Fruit fly (Drosophila melanogaster) whole organism, embryonic: Measurements from ENCODE around the gene plum.

Source experiments
- Aef1 ChIP-seq: fragments of 200-800 bp; sonication (Bioruptor generic); IDR thresholded peaks from 3 replicates; pipeline ENCODE4 v1.3.6; 2022; ENCODE audit warnings: missing biosample characterization, missing genetic modification characterization
- Atf-2 ChIP-seq: fragments of 200-800 bp; sonication (Bioruptor generic); optimal IDR thresholded peaks from 2 replicates; lab custom pipeline; 2016; ENCODE audit warnings: missing biosample characterization, missing genetic modification characterization
- CG11456 ChIP-seq: fragments of 200-800 bp; sonication (Bioruptor generic); IDR thresholded peaks from 3 replicates; pipeline ENCODE4 v1.3.6; 2022; ENCODE audit warnings: missing biosample characterization, missing genetic modification characterization
- CG11560 ChIP-seq: fragments of 200-800 bp; sonication (Bioruptor generic); IDR thresholded peaks from 3 replicates; pipeline ENCODE4 v1.3.6; 2022; ENCODE audit warnings: missing biosample characterization, missing genetic modification characterization
- CG11696 ChIP-seq: fragments of 200-800 bp; sonication (Bioruptor generic); IDR thresholded peaks from 2 replicates; pipeline ENCODE4 v1.3.6; 2022; ENCODE audit warnings: missing biosample characterization, missing genetic modification characterization
- CG13287 ChIP-seq: fragments of 200-800 bp; sonication (Bioruptor generic); IDR thresholded peaks from 2 replicates; pipeline ENCODE4 v1.3.6; 2022; ENCODE audit warnings: missing biosample characterization, missing genetic modification characterization; ENCODE audit not compliant: partially characterized antibody
- CG15269 ChIP-seq: fragments of 200-800 bp; sonication (Bioruptor generic); optimal IDR thresholded peaks from 2 replicates; lab custom pipeline; 2018; ENCODE audit warnings: missing biosample characterization, mild to moderate bottlenecking, missing genetic modification characterization, moderate library complexity
- CG16779 ChIP-seq: fragments of 200-800 bp; sonication (Bioruptor generic); IDR thresholded peaks from 2 replicates; pipeline ENCODE4 v1.3.6; 2022; ENCODE audit warnings: missing biosample characterization, missing genetic modification characterization
- CG16863 ChIP-seq: fragments of 200-800 bp; sonication (Bioruptor generic); optimal IDR thresholded peaks from 3 replicates; lab custom pipeline; 2016; ENCODE audit warnings: missing biosample characterization, missing genetic modification characterization
- CG17328 ChIP-seq: fragments of 200-800 bp; sonication (Bioruptor generic); IDR thresholded peaks from 2 replicates; pipeline ENCODE4 v1.3.6; 2022; ENCODE audit warnings: missing biosample characterization, missing genetic modification characterization
- CG17385 ChIP-seq: fragments of 200-800 bp; sonication (Bioruptor generic); optimal IDR thresholded peaks from 3 replicates; lab custom pipeline; 2018; ENCODE audit warnings: missing biosample characterization, mild to moderate bottlenecking, missing genetic modification characterization
- CG18476 ChIP-seq: fragments of 200-800 bp; sonication (Bioruptor generic); optimal IDR thresholded peaks from 2 replicates; lab custom pipeline; 2016; ENCODE audit warnings: missing biosample characterization, mild to moderate bottlenecking, missing genetic modification characterization
- CG2129 ChIP-seq: fragments of 200-800 bp; sonication (Bioruptor generic); IDR thresholded peaks from 2 replicates; pipeline ENCODE4 v1.3.6; 2022; ENCODE audit warnings: missing biosample characterization, missing genetic modification characterization; ENCODE audit not compliant: partially characterized antibody
- CG3065 ChIP-seq: fragments of 200-800 bp; sonication (Bioruptor generic); optimal IDR thresholded peaks from 2 replicates; lab custom pipeline; 2016; ENCODE audit warnings: missing biosample characterization, missing genetic modification characterization
- CG31388 ChIP-seq: fragments of 200-800 bp; sonication (Bioruptor generic); optimal IDR thresholded peaks from 2 replicates; lab custom pipeline; 2016; ENCODE audit warnings: missing biosample characterization, missing genetic modification characterization
- CG6854 ChIP-seq: fragments of 200-800 bp; sonication (Bioruptor generic); optimal IDR thresholded peaks from 3 replicates; lab custom pipeline; 2017; ENCODE audit warnings: missing biosample characterization, mild to moderate bottlenecking, missing genetic modification characterization
- CG7556 ChIP-seq: fragments of 200-800 bp; sonication (Bioruptor generic); optimal IDR thresholded peaks from 2 replicates; lab custom pipeline; 2017; ENCODE audit warnings: missing biosample characterization, mild to moderate bottlenecking, missing genetic modification characterization
- CG9727 ChIP-seq: fragments of 200-800 bp; sonication (Bioruptor generic); optimal IDR thresholded peaks from 3 replicates; lab custom pipeline; 2017; ENCODE audit warnings: missing biosample characterization, mild to moderate bottlenecking, missing genetic modification characterization
- CG9817 ChIP-seq: fragments of 200-800 bp; sonication (Bioruptor generic); optimal IDR thresholded peaks from 2 replicates; lab custom pipeline; 2018; ENCODE audit warnings: missing biosample characterization, mild to moderate bottlenecking, missing genetic modification characterization, moderate library complexity
- CrebB ChIP-seq: fragments of 200-800 bp; sonication (Bioruptor generic); optimal IDR thresholded peaks from 3 replicates; lab custom pipeline; 2018; ENCODE audit warnings: missing biosample characterization, mild to moderate bottlenecking, missing genetic modification characterization
- D19B ChIP-seq: fragments of 200-800 bp; sonication (Bioruptor generic); optimal IDR thresholded peaks from 2 replicates; lab custom pipeline; 2017; ENCODE audit warnings: missing biosample characterization, mild to moderate bottlenecking, missing genetic modification characterization
- E2f2 ChIP-seq: fragments of 200-800 bp; sonication (Bioruptor generic); IDR thresholded peaks from 2 replicates; pipeline ENCODE4 v1.3.6; 2022; ENCODE audit warnings: missing biosample characterization, missing genetic modification characterization
- Jarid2 ChIP-seq: fragments of 200-800 bp; sonication (Bioruptor generic); optimal IDR thresholded peaks from 3 replicates; lab custom pipeline; 2017; ENCODE audit warnings: mild to moderate bottlenecking, missing biosample characterization, missing genetic modification reagents, missing genetic modification characterization
- NK7.1 ChIP-seq: fragments of 200-800 bp; sonication (Bioruptor generic); optimal IDR thresholded peaks from 3 replicates; lab custom pipeline; 2016; ENCODE audit warnings: missing biosample characterization, missing genetic modification characterization
- Xbp1 ChIP-seq: fragments of 200-800 bp; sonication (Bioruptor generic); optimal IDR thresholded peaks from 3 replicates; lab custom pipeline; 2016; ENCODE audit warnings: missing biosample characterization, mild to moderate bottlenecking, missing genetic modification characterization
- amos ChIP-seq: fragments of 200-800 bp; sonication (Bioruptor generic); IDR thresholded peaks from 2 replicates; pipeline ENCODE4 v1.3.6; 2022; ENCODE audit warnings: missing biosample characterization, missing genetic modification characterization; ENCODE audit not compliant: partially characterized antibody
- ara ChIP-seq: fragments of 200-800 bp; sonication (Bioruptor generic); IDR thresholded peaks from 2 replicates; pipeline ENCODE4 v1.3.6; 2022; ENCODE audit warnings: missing biosample characterization, missing genetic modification characterization
- chif ChIP-seq, 2 experiments: fragments of 200-800 bp; sonication (Bioruptor generic); optimal IDR thresholded peaks; 3 replicates each; lab custom pipeline; 2016; ENCODE audit warnings: missing biosample characterization in 2 of 2, missing genetic modification characterization in 2 of 2
- cwo ChIP-seq: fragments of 200-800 bp; sonication (Bioruptor generic); optimal IDR thresholded peaks from 3 replicates; lab custom pipeline; 2017; ENCODE audit warnings: missing biosample characterization, missing genetic modification characterization, mild to moderate bottlenecking, moderate library complexity, missing genetic modification reagents
- fu2 ChIP-seq: fragments of 200-800 bp; sonication (Bioruptor generic); optimal IDR thresholded peaks from 2 replicates; lab custom pipeline; 2016; ENCODE audit warnings: missing biosample characterization, missing genetic modification characterization
- gcm ChIP-seq: fragments of 200-800 bp; sonication (Bioruptor generic); optimal IDR thresholded peaks from 2 replicates; lab custom pipeline; 2019; ENCODE audit warnings: missing biosample characterization, mild to moderate bottlenecking, missing genetic modification characterization, moderate library complexity
- gem ChIP-seq: fragments of 200-800 bp; sonication (Bioruptor generic); optimal IDR thresholded peaks from 2 replicates; lab custom pipeline; 2019; ENCODE audit warnings: missing biosample characterization, mild to moderate bottlenecking, missing genetic modification characterization, moderate library complexity
- grn ChIP-seq: fragments of 200-800 bp; sonication (Bioruptor generic); optimal IDR thresholded peaks from 3 replicates; lab custom pipeline; 2017; ENCODE audit warnings: missing biosample characterization, missing genetic modification characterization
- gt ChIP-seq: fragments of 200-800 bp; sonication (Bioruptor generic); IDR thresholded peaks from 2 replicates; pipeline ENCODE4 v1.3.6; 2022; ENCODE audit warnings: missing biosample characterization, missing genetic modification characterization
- ham ChIP-seq: fragments of 200-800 bp; sonication (Bioruptor generic); IDR thresholded peaks from 2 replicates; pipeline ENCODE4 v1.3.6; 2022; ENCODE audit warnings: missing biosample characterization, missing genetic modification characterization
- jing ChIP-seq: fragments of 200-800 bp; sonication (Bioruptor generic); optimal IDR thresholded peaks from 2 replicates; lab custom pipeline; 2018; ENCODE audit warnings: missing biosample characterization, mild to moderate bottlenecking, missing genetic modification characterization
- knrl ChIP-seq: fragments of 200-800 bp; sonication (Bioruptor generic); IDR thresholded peaks from 3 replicates; pipeline ENCODE4 v1.3.6; 2022; ENCODE audit warnings: missing biosample characterization, missing genetic modification characterization; ENCODE audit not compliant: partially characterized antibody
- lmd ChIP-seq: fragments of 200-800 bp; sonication (Bioruptor generic); IDR thresholded peaks from 2 replicates; pipeline ENCODE4 v1.3.6; 2022; ENCODE audit warnings: missing biosample characterization, missing genetic modification characterization
- mirr ChIP-seq: fragments of 200-800 bp; sonication (Bioruptor generic); optimal IDR thresholded peaks from 3 replicates; lab custom pipeline; 2018; ENCODE audit warnings: missing biosample characterization, mild to moderate bottlenecking, missing genetic modification characterization
- nmo ChIP-seq: fragments of 200-800 bp; sonication (Bioruptor generic); optimal IDR thresholded peaks from 2 replicates; lab custom pipeline; 2018; ENCODE audit warnings: missing biosample characterization, mild to moderate bottlenecking, missing genetic modification characterization, moderate library complexity
- salm ChIP-seq: fragments of 200-800 bp; sonication (Bioruptor generic); optimal IDR thresholded peaks from 2 replicates; lab custom pipeline; 2018; ENCODE audit warnings: missing biosample characterization, mild to moderate bottlenecking, missing genetic modification characterization
- sens-2 ChIP-seq: fragments of 200-800 bp; sonication (Bioruptor generic); IDR thresholded peaks from 2 replicates; pipeline ENCODE4 v1.3.6; 2022; ENCODE audit warnings: missing biosample characterization, missing genetic modification characterization
- seq ChIP-seq: fragments of 200-800 bp; sonication (Bioruptor generic); IDR thresholded peaks from 2 replicates; pipeline ENCODE4 v1.3.6; 2022; ENCODE audit warnings: missing biosample characterization, missing genetic modification characterization
- shn ChIP-seq: fragments of 200-800 bp; sonication (Bioruptor generic); optimal IDR thresholded peaks from 3 replicates; lab custom pipeline; 2016; ENCODE audit warnings: missing biosample characterization, missing genetic modification characterization
- slou ChIP-seq: fragments of 200-800 bp; sonication (Bioruptor generic); optimal IDR thresholded peaks from 3 replicates; lab custom pipeline; 2016; ENCODE audit warnings: missing biosample characterization, missing genetic modification characterization
- sqz ChIP-seq: fragments of 200-800 bp; sonication (Bioruptor generic); optimal IDR thresholded peaks from 3 replicates; lab custom pipeline; 2018; ENCODE audit warnings: missing biosample characterization, mild to moderate bottlenecking, missing genetic modification characterization
- sug ChIP-seq: fragments of 200-800 bp; optimal IDR thresholded peaks from 2 replicates; lab custom pipeline; 2019; ENCODE audit warnings: missing biosample characterization, mild to moderate bottlenecking, missing genetic modification characterization, moderate library complexity
- tll ChIP-seq, 2 experiments: fragments of 200-800 bp in 1 of 2; fragments of >200 bp in 1 of 2; sonication (Bioruptor generic) in 1 of 2; optimal IDR thresholded peaks; 2 replicates each; lab custom pipeline; 2017 to 2019; ENCODE audit warnings: missing biosample characterization in 2 of 2, missing genetic modification characterization in 2 of 2, mild to moderate bottlenecking in 1 of 2, moderate library complexity in 1 of 2
- yki ChIP-seq: fragments of >200 bp; optimal IDR thresholded peaks from 3 replicates; lab custom pipeline; 2018

The plum gene

DNA sequence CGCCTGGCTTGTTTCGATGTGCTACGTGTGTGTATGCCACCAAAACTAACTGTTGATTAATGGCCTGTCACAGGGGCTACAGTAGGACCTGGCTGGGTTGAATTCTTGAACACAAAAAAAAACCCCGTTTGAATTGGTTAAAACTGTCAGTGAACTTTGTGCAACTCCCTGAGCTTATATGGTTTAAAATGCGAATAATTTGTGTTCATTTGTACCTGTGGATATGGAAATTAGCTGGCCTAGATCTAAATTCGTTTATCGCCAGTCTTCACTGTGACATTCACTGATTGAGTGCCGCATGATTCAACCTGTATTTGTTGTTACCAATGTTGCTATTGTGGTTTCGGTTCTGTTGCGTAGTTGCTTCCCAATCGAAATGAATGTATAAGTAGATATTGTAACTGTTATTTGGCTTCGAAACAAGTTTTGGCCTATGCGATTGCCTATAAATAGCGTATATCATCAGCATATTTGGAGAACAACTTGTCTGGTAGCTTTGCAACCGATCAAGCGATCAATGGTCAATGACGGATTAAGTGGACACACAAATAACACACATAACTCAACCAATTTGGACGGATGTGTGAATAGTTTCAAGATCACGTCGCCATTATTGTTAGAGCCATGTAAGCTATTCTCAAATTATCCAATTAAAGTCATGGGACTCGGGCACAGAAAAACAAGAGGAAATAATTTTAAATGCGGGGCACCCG lies 22.7 kb upstream of the plum start (continued):
- TF ChIP-seq fu2 (GFP tag; lab: Kevin White, UChicago) (peak; percentile 60), chif (GFP tag; optimal IDR thresholded peaks at IDR 0.05; lab: Kevin White, UChicago) (peak; percentile 38 to 78), CG7556 (GFP tag; lab: Kevin White, UChicago) (peak; percentile 64), Jarid2 (GFP tag; lab: Kevin White, UChicago) (peak; percentile 14), CG9727 (GFP tag; lab: Kevin White, UChicago) (peak; percentile 60), shn (GFP tag; lab: Kevin White, UChicago) (peak; percentile 73), yki (no peak), CG11696 (GFP tag; lab: Robert Waterston, UW) (0 out of 2 replicates have a peak, but pooled peaks have one; percentile 22), CG31388 (no peak), D19B (GFP tag; lab: Kevin White, UChicago) (peak; percentile 45), CG15269 (tag; lab: Kevin White, UChicago) (peak; percentile 84), CG17328 (peak; percentile 46; the same call in 1 of the 2 replicates), grn (GFP tag; lab: Kevin White, UChicago) (no peak), sug (tag; lab: Kevin White, UChicago) (peak; percentile 60), tll (GFP tag; optimal IDR thresholded peaks at IDR 0.05; lab: Kevin White, UChicago) (no peak), mirr (GFP tag; lab: Kevin White, UChicago) (peak; percentile 60), CG18476 (GFP tag; lab: Kevin White, UChicago) (no peak), Aef1 (GFP tag; lab: Robert Waterston, UW) (peak; percentile 80), gem (tag; lab: Kevin White, UChicago) (peak; percentile 84), CG13287 (GFP tag; lab: Robert Waterston, UW) (no peak), CG3065 (GFP tag; lab: Kevin White, UChicago) (peak; percentile 44), gt (GFP tag; lab: Robert Waterston, UW) (no peak), ham (peak; percentile 43; the same call in 1 of the 2 replicates), CG11560 (peak; percentile 11; the same call in 1 of the 3 replicates), lmd (GFP tag; lab: Robert Waterston, UW) (peak; percentile 86), NK7.1 (GFP tag; lab: Kevin White, UChicago) (peak; percentile 19), ara (GFP tag; lab: Robert Waterston, UW) (peak; percentile 74), CG9817 (tag; lab: Kevin White, UChicago) (peak; percentile 78), salm (peak; percentile 25), sens-2 (no peak), CG6854 (GFP tag; lab: Kevin White, UChicago) (peak; percentile 52), slou (GFP tag; lab: Kevin White, UChicago) (peak; percentile 9), Xbp1 (GFP tag; lab: Kevin White, UChicago) (peak; percentile 76), knrl (no peak), CG16863 (GFP tag; lab: Kevin White, UChicago) (peak; percentile 31), nmo (GFP tag; lab: Kevin White, UChicago) (peak; percentile 43), amos (GFP tag; lab: Robert Waterston, UW) (no peak), gcm (GFP tag; lab: Kevin White, UChicago) (peak; percentile 33), cwo (GFP tag; lab: Kevin White, UChicago) (peak; percentile 65), jing (GFP tag; lab: Kevin White, UChicago) (no peak), sqz (peak; percentile 28), seq (GFP tag; lab: Robert Waterston, UW) (peak; percentile 71), CG11456 (GFP tag; lab: Robert Waterston, UW) (peak; percentile 87), CG2129 (GFP tag; lab: Robert Waterston, UW) (no peak), E2f2 (GFP tag; lab: Robert Waterston, UW) (peak; percentile 63), Atf-2 (GFP tag; lab: Kevin White, UChicago) (peak; percentile 59), CG17385 (GFP tag; lab: Kevin White, UChicago) (peak; percentile 72), CrebB (tag; lab: Kevin White, UChicago) (peak; percentile 44), CG16779 (peak; percentile 75; the same call in 1 of the 2 replicates)
